Fruit fly (Drosophila melanogaster) whole organism, embryonic: ENCODE measurements around the gene Usp8.

ENCODE experiments used
- CG13123 ChIP-seq: fragments of 200-800 bp; sonication (Bioruptor generic); optimal IDR thresholded peaks from 2 replicates; lab custom pipeline; 2016; ENCODE audit warnings: missing biosample characterization, missing genetic modification characterization
- CG13624 ChIP-seq: fragments of 200-800 bp; sonication (Bioruptor generic); optimal IDR thresholded peaks from 2 replicates; lab custom pipeline; 2016; ENCODE audit warnings: missing biosample characterization, missing genetic modification characterization
- CG14965 ChIP-seq: fragments of 200-800 bp; sonication (Bioruptor generic); optimal IDR thresholded peaks from 2 replicates; lab custom pipeline; 2016; ENCODE audit warnings: missing biosample characterization, missing genetic modification characterization, borderline replicate concordance
- CG1647 ChIP-seq: fragments of 200-800 bp; sonication (Bioruptor generic); optimal IDR thresholded peaks from 3 replicates; lab custom pipeline; 2016; ENCODE audit warnings: missing biosample characterization, missing genetic modification characterization
- CG17186 ChIP-seq: fragments of 200-800 bp; sonication (Bioruptor generic); optimal IDR thresholded peaks from 3 replicates; lab custom pipeline; 2017; ENCODE audit warnings: missing biosample characterization, missing genetic modification reagents, missing genetic modification characterization
- CG30403 ChIP-seq: fragments of 200-800 bp; sonication (Bioruptor generic); optimal IDR thresholded peaks from 3 replicates; lab custom pipeline; 2016; ENCODE audit warnings: missing biosample characterization, missing genetic modification characterization
- CG3065 ChIP-seq: fragments of 200-800 bp; sonication (Bioruptor generic); optimal IDR thresholded peaks from 2 replicates; lab custom pipeline; 2016; ENCODE audit warnings: missing biosample characterization, missing genetic modification characterization
- CG31224 ChIP-seq: fragments of 200-800 bp; sonication (Bioruptor generic); IDR thresholded peaks from 2 replicates; pipeline ENCODE4 v1.3.6; 2022; ENCODE audit warnings: missing biosample characterization, missing genetic modification characterization
- CG3407 ChIP-seq: fragments of 200-800 bp; sonication (Bioruptor generic); optimal IDR thresholded peaks from 2 replicates; lab custom pipeline; 2018; ENCODE audit warnings: missing biosample characterization, mild to moderate bottlenecking, missing genetic modification characterization
- CG4404 ChIP-seq: fragments of 200-800 bp; sonication (Bioruptor generic); IDR thresholded peaks from 2 replicates; pipeline ENCODE4 v1.3.6; 2022; ENCODE audit warnings: missing biosample characterization, missing genetic modification characterization
- CG4854 ChIP-seq: fragments of 200-800 bp; sonication (Bioruptor generic); optimal IDR thresholded peaks from 2 replicates; lab custom pipeline; 2016; ENCODE audit warnings: missing biosample characterization, missing genetic modification characterization, inconsistent platforms
- CG6854 ChIP-seq: fragments of 200-800 bp; sonication (Bioruptor generic); optimal IDR thresholded peaks from 3 replicates; lab custom pipeline; 2017; ENCODE audit warnings: missing biosample characterization, mild to moderate bottlenecking, missing genetic modification characterization
- CG7271 ChIP-seq: fragments of 200-800 bp; sonication (Bioruptor generic); optimal IDR thresholded peaks from 2 replicates; lab custom pipeline; 2018; ENCODE audit warnings: missing biosample characterization, mild to moderate bottlenecking, missing genetic modification characterization, moderate library complexity
- CG7357 ChIP-seq: fragments of 200-800 bp; sonication (Bioruptor generic); IDR thresholded peaks from 3 replicates; pipeline ENCODE4 v1.3.6; 2022; ENCODE audit warnings: missing biosample characterization, missing genetic modification characterization
- CG8089 ChIP-seq: fragments of 200-800 bp; sonication (Bioruptor generic); optimal IDR thresholded peaks from 3 replicates; lab custom pipeline; 2016; ENCODE audit warnings: missing biosample characterization, missing genetic modification characterization
- CG8944 ChIP-seq: fragments of 200-800 bp; sonication (Bioruptor generic); optimal IDR thresholded peaks from 3 replicates; lab custom pipeline; 2016; ENCODE audit warnings: missing biosample characterization, missing genetic modification characterization
- CG9797 ChIP-seq: fragments of 200-800 bp; sonication (Bioruptor generic); optimal IDR thresholded peaks from 3 replicates; lab custom pipeline; 2018; ENCODE audit warnings: missing biosample characterization, mild to moderate bottlenecking, missing genetic modification characterization
- Eip74EF ChIP-seq, 2 experiments: fragments of 200-800 bp in 1 of 2; fragments of >200 bp in 1 of 2; sonication (Bioruptor generic) in 1 of 2; optimal IDR thresholded peaks; 2 replicates each; lab custom pipeline; 2017 to 2019; ENCODE audit warnings: missing biosample characterization in 2 of 2, missing genetic modification characterization in 2 of 2, mild to moderate bottlenecking in 1 of 2, moderate library complexity in 1 of 2
- Jarid2 ChIP-seq: fragments of 200-800 bp; sonication (Bioruptor generic); optimal IDR thresholded peaks from 3 replicates; lab custom pipeline; 2017; ENCODE audit warnings: mild to moderate bottlenecking, missing biosample characterization, missing genetic modification reagents, missing genetic modification characterization
- NC2α ChIP-seq: fragments of 200-800 bp; sonication (Bioruptor generic); optimal IDR thresholded peaks from 2 replicates; lab custom pipeline; 2016; ENCODE audit warnings: missing biosample characterization, missing genetic modification characterization
- Nf-YA ChIP-seq: fragments of 200-800 bp; sonication (Bioruptor generic); IDR thresholded peaks from 2 replicates; pipeline ENCODE4 v1.3.6; 2022; ENCODE audit warnings: missing biosample characterization, missing genetic modification characterization
- Nf-YB ChIP-seq: fragments of 200-800 bp; sonication (Bioruptor generic); optimal IDR thresholded peaks from 3 replicates; lab custom pipeline; 2019; ENCODE audit warnings: missing biosample characterization, mild to moderate bottlenecking, missing genetic modification characterization, moderate library complexity
- Oli ChIP-seq: fragments of 200-800 bp; sonication (Bioruptor generic); optimal IDR thresholded peaks from 2 replicates; lab custom pipeline; 2018; ENCODE audit warnings: missing biosample characterization, mild to moderate bottlenecking, missing genetic modification characterization, moderate library complexity
- Poxn ChIP-seq: fragments of 200-800 bp; sonication (Bioruptor generic); IDR thresholded peaks from 2 replicates; pipeline ENCODE4 v1.3.6; 2022; ENCODE audit warnings: missing biosample characterization, missing genetic modification characterization
- Taf1 ChIP-seq: fragments of 200-800 bp; sonication (Bioruptor generic); IDR thresholded peaks from 2 replicates; pipeline ENCODE4 v1.3.6; 2022; ENCODE audit warnings: missing biosample characterization, missing genetic modification characterization
- YL-1 ChIP-seq: fragments of 200-800 bp; sonication (Bioruptor generic); optimal IDR thresholded peaks from 3 replicates; lab custom pipeline; 2017; ENCODE audit warnings: missing biosample characterization, mild to moderate bottlenecking, missing genetic modification characterization
- aop ChIP-seq: fragments of 200-800 bp; sonication (Bioruptor generic); IDR thresholded peaks from 2 replicates; pipeline ENCODE4 v1.3.6; 2022; ENCODE audit warnings: missing biosample characterization, missing genetic modification characterization
- br ChIP-seq: fragments of >200 bp; optimal IDR thresholded peaks from 2 replicates; lab custom pipeline; 2017
- croc ChIP-seq: fragments of 200-800 bp; sonication (Bioruptor generic); conservative IDR thresholded peaks from 3 replicates; pipeline ENCODE4 v1.3.6; 2022; ENCODE audit warnings: missing biosample characterization, missing genetic modification characterization
- dmrt11E ChIP-seq: fragments of 200-800 bp; sonication (Bioruptor generic); optimal IDR thresholded peaks from 3 replicates; lab custom pipeline; 2018; ENCODE audit warnings: missing biosample characterization, mild to moderate bottlenecking, missing genetic modification characterization, moderate library complexity
- dpn ChIP-seq, 2 experiments: fragments of 200-800 bp; sonication (Bioruptor generic); optimal IDR thresholded peaks; 3 replicates each; lab custom pipeline; 2016; ENCODE audit warnings: missing biosample characterization in 2 of 2, missing genetic modification characterization in 2 of 2
- fd3F ChIP-seq: fragments of 200-800 bp; sonication (Bioruptor generic); optimal IDR thresholded peaks from 2 replicates; lab custom pipeline; 2018; ENCODE audit warnings: missing biosample characterization, mild to moderate bottlenecking, missing genetic modification characterization, moderate library complexity
- ftz-f1 ChIP-seq: fragments of 200-800 bp; sonication (Bioruptor generic); optimal IDR thresholded peaks from 2 replicates; lab custom pipeline; 2016; ENCODE audit warnings: missing biosample characterization, missing genetic modification characterization
- gcm ChIP-seq: fragments of 200-800 bp; sonication (Bioruptor generic); optimal IDR thresholded peaks from 2 replicates; lab custom pipeline; 2019; ENCODE audit warnings: missing biosample characterization, mild to moderate bottlenecking, missing genetic modification characterization, moderate library complexity
- gsb ChIP-seq: fragments of 200-800 bp; sonication (Bioruptor generic); IDR thresholded peaks from 2 replicates; pipeline ENCODE4 v1.3.6; 2022; ENCODE audit warnings: missing biosample characterization, missing genetic modification characterization
- hbn ChIP-seq: fragments of 200-800 bp; sonication (Bioruptor generic); IDR thresholded peaks from 2 replicates; pipeline ENCODE4 v1.3.6; 2022; ENCODE audit warnings: missing biosample characterization, missing genetic modification characterization; ENCODE audit not compliant: partially characterized antibody
- hth ChIP-seq: fragments of >200 bp; optimal IDR thresholded peaks from 2 replicates; lab custom pipeline; 2017; ENCODE audit warnings: inconsistent platforms
- ind ChIP-seq: fragments of 200-800 bp; sonication (Bioruptor generic); optimal IDR thresholded peaks from 3 replicates; lab custom pipeline; 2016; ENCODE audit warnings: missing biosample characterization, missing genetic modification characterization
- kah ChIP-seq: fragments of 200-800 bp; sonication (Bioruptor generic); optimal IDR thresholded peaks from 2 replicates; lab custom pipeline; 2018; ENCODE audit warnings: missing biosample characterization, mild to moderate bottlenecking, missing genetic modification characterization
- kni ChIP-seq: fragments of 200-800 bp; sonication (Bioruptor generic); optimal IDR thresholded peaks from 3 replicates; lab custom pipeline; 2017; ENCODE audit warnings: mild to moderate bottlenecking, missing biosample characterization, missing genetic modification reagents, missing genetic modification characterization
- odd ChIP-seq: fragments of 200-800 bp; sonication (Bioruptor generic); optimal IDR thresholded peaks from 2 replicates; lab custom pipeline; 2017; ENCODE audit warnings: missing biosample characterization, mild to moderate bottlenecking, missing genetic modification characterization
- pho ChIP-seq: fragments of 200-800 bp; sonication (Bioruptor generic); optimal IDR thresholded peaks from 2 replicates; lab custom pipeline; 2016; ENCODE audit warnings: missing biosample characterization, missing genetic modification characterization
- prd ChIP-seq, 3 experiments: fragments of >200 bp in 2 of 3; fragments of 200-800 bp in 1 of 3; sonication (Bioruptor generic) in 1 of 3; optimal IDR thresholded peaks in 2 of 3; IDR thresholded peaks in 1 of 3; 2 replicates in 2 of 3; 3 replicates in 1 of 3; pipeline versions ENCODE4 v1.3.6 to Lab custom; 2017 to 2022; ENCODE audit warnings: missing biosample characterization in 1 of 3, missing genetic modification characterization in 1 of 3
- psq ChIP-seq: fragments of 200-800 bp; sonication (Bioruptor generic); optimal IDR thresholded peaks from 2 replicates; lab custom pipeline; 2017; ENCODE audit warnings: missing biosample characterization, missing genetic modification characterization
- seq ChIP-seq: fragments of 200-800 bp; sonication (Bioruptor generic); IDR thresholded peaks from 2 replicates; pipeline ENCODE4 v1.3.6; 2022; ENCODE audit warnings: missing biosample characterization, missing genetic modification characterization
- sima ChIP-seq: fragments of 200-800 bp; sonication (Bioruptor generic); optimal IDR thresholded peaks from 2 replicates; lab custom pipeline; 2016; ENCODE audit warnings: missing biosample characterization, missing genetic modification characterization
- tin ChIP-seq: fragments of 200-800 bp; sonication (Bioruptor generic); optimal IDR thresholded peaks from 3 replicates; lab custom pipeline; 2016; ENCODE audit warnings: missing biosample characterization, missing genetic modification characterization
- twi ChIP-seq: fragments of 200-800 bp; optimal IDR thresholded peaks from 2 replicates; lab custom pipeline; 2019; ENCODE audit warnings: missing biosample characterization, mild to moderate bottlenecking, missing genetic modification characterization, moderate library complexity
- vnd ChIP-seq: fragments of 200-800 bp; sonication (Bioruptor generic); IDR thresholded peaks from 3 replicates; pipeline ENCODE4 v1.3.6; 2022; ENCODE audit warnings: missing biosample characterization, missing genetic modification characterization; ENCODE audit not compliant: partially characterized antibody
- wdn ChIP-seq: fragments of 200-800 bp; sonication (Bioruptor generic); IDR thresholded peaks from 2 replicates; pipeline ENCODE4 v1.3.6; 2022; ENCODE audit warnings: missing biosample characterization, missing genetic modification characterization
- zfh1 ChIP-seq: fragments of 200-800 bp; sonication (Bioruptor generic); IDR thresholded peaks from 3 replicates; pipeline ENCODE4 v1.3.6; 2022; ENCODE audit warnings: missing biosample characterization, missing genetic modification characterization

The Usp8 gene

DNA sequence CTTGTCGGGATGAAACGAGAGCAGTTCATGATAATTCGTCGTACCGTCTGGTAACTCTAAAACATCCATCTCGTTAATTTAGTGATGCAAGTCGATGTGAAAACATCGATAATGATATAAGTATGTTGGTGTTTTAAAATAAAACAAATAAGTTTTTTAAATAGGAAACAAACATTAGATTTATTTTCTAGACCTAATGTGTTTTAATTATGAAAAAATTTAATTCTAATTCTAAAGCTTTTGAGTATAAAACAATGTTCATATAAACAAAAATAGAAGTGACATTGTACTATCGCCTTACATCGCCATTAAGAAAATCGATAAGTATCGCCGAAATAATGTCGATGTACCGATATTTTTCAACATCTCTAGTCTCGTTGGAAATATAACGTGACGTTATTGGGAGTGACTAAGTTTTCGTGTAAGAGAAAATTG is 23.0 kb upstream of the Usp8 start, which contains the start of gene Rab11 (continued):
- TF ChIP-seq CG6854 (GFP tag; lab: Kevin White, UChicago) (no peak), CG4854 (GFP tag; lab: Kevin White, UChicago) (peak; percentile 8), tin (GFP tag; lab: Kevin White, UChicago) (peak; percentile 50), NC2α (no peak), gcm (peak; percentile 14), Poxn (no peak), CG8944 (peak; percentile 34), vnd (GFP tag; lab: Robert Waterston, UW) (peak; percentile 91), zfh1 (0 out of 3 replicates have a peak, but pooled peaks have one; percentile 35), fd3F (GFP tag; lab: Kevin White, UChicago) (peak; percentile 19), wdn (GFP tag; lab: Robert Waterston, UW) (no peak), gsb (GFP tag; lab: Robert Waterston, UW) (no peak), ftz-f1 (GFP tag; lab: Kevin White, UChicago) (no peak), twi (tag; lab: Kevin White, UChicago) (peak; percentile 11), CG8089 (GFP tag; lab: Kevin White, UChicago) (no peak), CG7357 (GFP tag; lab: Robert Waterston, UW) (no peak), CG9797 (peak; percentile 17), CG3407 (GFP tag; lab: Kevin White, UChicago) (no peak), seq (no peak), dpn (GFP tag; optimal IDR thresholded peaks at IDR 0.05; lab: Kevin White, UChicago) (peak in 1 of 2 experiments; percentile 47), psq (GFP tag; lab: Kevin White, UChicago) (no peak), Taf1 (GFP tag; lab: Robert Waterston, UW) (no peak), odd (no peak), Nf-YB (GFP tag; lab: Kevin White, UChicago) (no peak), Eip74EF (GFP tag; optimal IDR thresholded peaks at IDR 0.05; lab: Kevin White, UChicago) (no peak), Oli (tag; lab: Kevin White, UChicago) (no peak), aop (GFP tag; lab: Robert Waterston, UW) (no peak), kni (GFP tag; lab: Kevin White, UChicago) (peak; percentile 54), CG17186 (GFP tag; lab: Kevin White, UChicago) (no peak), CG13624 (GFP tag; lab: Kevin White, UChicago) (peak; percentile 35), croc (GFP tag; lab: Robert Waterston, UW) (no peak), kah (GFP tag; lab: Kevin White, UChicago) (no peak), CG14965 (GFP tag; lab: Kevin White, UChicago) (no peak), dmrt11E (peak; percentile 40), prd (optimal IDR thresholded peaks at IDR 0.05; lab: Kevin White, UChicago) (no peak), prd (GFP tag; IDR thresholded peaks at IDR 0.05; lab: Robert Waterston, UW) (peak; percentile 50), Nf-YA (GFP tag; lab: Robert Waterston, UW) (0 out of 2 replicates have a peak, but pooled peaks have one; percentile 6), Jarid2 (GFP tag; lab: Kevin White, UChicago) (no peak), CG4404 (GFP tag; lab: Robert Waterston, UW) (no peak), br (no peak), CG31224 (GFP tag; lab: Robert Waterston, UW) (no peak), pho (GFP tag; lab: Kevin White, UChicago) (peak; percentile 10), ind (GFP tag; lab: Kevin White, UChicago) (peak; percentile 53), CG7271 (tag; lab: Kevin White, UChicago) (no peak), CG30403 (peak; percentile 75), sima (no peak), CG3065 (GFP tag; lab: Kevin White, UChicago) (peak; percentile 19), YL-1 (GFP tag; lab: Kevin White, UChicago) (peak; percentile 76), hth (no peak), CG13123 (GFP tag; lab: Kevin White, UChicago) (no peak), hbn (GFP tag; lab: Robert Waterston, UW) (peak; percentile 86), CG1647 (GFP tag; lab: Kevin White, UChicago) (no peak)
